Worm (Caenorhabditis elegans): ENCODE results near the gene spe-10.
"Not testable (repeated sequence)": the region's sequence is repeated elsewhere in the genome, so short reads cannot be mapped to it uniquely, and the experiment has no call there.

The spe-10 gene

DNA sequence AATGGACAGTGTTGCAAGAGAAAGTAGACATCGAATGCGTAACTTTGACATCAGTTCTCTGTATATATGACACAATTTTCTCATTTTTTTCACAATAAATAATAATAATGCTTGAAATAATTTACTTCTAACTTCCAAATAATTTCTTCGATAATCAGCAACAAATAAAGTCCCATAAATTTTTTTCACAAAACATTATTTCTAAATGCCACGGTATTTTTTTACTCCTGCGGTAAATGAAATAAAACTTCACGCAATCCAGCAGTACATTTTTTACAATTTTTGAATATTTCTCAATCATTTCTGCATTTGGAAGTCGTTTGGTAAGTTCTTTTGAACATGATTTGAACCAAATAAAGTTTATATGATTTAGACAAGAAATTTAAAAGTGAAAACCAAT lies at the start of gene spe-10:
Gene spe-10, plus strand, starts transcription at position 301 of the 400 bp plus-strand sequence.
- no peak for TF ChIP-seq C08G9.2 (tag; optimal IDR thresholded peaks at IDR 0.05)
- no peak for TF ChIP-seq che-1 (tag; optimal IDR thresholded peaks at IDR 0.05)
- TF ChIP-seq F13H6.1 (tag; optimal IDR thresholded peaks at IDR 0.05) = no peak
- no peak for TF ChIP-seq ceh-24 (tag; optimal IDR thresholded peaks at IDR 0.05)
- TF ChIP-seq odd-2 (tag; optimal IDR thresholded peaks at IDR 0.05) = no peak
- TF ChIP-seq nhr-232 (tag; optimal IDR thresholded peaks at IDR 0.05) = no peak
- TF ChIP-seq pat-9 (tag; optimal IDR thresholded peaks at IDR 0.05) = no peak
- TF ChIP-seq unc-86 (tag; optimal IDR thresholded peaks at IDR 0.05) = no peak
- TF ChIP-seq fkh-6 (tag; optimal IDR thresholded peaks at IDR 0.05) = no peak
- no peak for TF ChIP-seq lin-11 (tag; optimal IDR thresholded peaks at IDR 0.05)
- TF ChIP-seq ref-2 (tag; optimal IDR thresholded peaks at IDR 0.05) = no peak
- TF ChIP-seq sdc-2 (tag; optimal IDR thresholded peaks at IDR 0.05) = no peak

DNA sequence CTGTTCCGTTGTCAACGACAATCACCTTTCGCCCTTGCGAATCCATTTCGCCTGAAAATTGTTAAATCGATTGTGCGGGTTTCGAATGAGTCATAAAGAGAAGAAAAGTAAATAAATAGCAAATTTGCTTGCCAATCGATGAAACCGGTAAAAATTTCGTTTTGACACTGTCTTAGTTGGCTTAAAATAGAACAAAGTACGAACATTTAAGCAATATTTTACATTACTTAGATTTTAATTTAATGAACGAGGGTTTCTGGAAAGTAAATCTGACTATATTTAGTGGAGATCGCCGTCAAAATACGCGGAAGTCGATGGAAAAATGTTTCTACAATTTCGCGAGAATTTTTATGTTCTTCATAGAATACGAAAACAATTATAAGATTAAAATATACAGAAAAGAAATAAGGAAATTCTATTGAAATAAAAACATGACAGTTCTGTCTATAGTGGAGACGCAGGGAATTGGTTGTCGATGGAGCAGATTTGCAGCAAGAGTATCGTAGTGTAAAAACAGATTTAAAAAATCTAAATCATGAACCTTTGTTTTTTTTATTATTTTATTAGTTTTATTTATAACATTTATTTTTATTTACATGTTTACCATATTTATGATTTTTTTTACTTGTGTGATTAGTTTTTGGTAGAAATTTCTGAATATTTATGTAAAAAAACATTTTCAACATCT lies 45.6 kb upstream of the spe-10 start, which contains the start of gene arx-2:
Gene arx-2, minus strand, starts transcription at position 51 of the 688 bp plus-strand sequence.
- TF ChIP-seq ceh-6 (GFP tag; optimal IDR thresholded peaks at IDR 0.05) (no peak), lim-6 (tag; optimal IDR thresholded peaks at IDR 0.05) (no peak), ceh-24 (tag; optimal IDR thresholded peaks at IDR 0.05) (no peak), gmeb-2 (tag; optimal IDR thresholded peaks at IDR 0.05) (no peak)

DNA sequence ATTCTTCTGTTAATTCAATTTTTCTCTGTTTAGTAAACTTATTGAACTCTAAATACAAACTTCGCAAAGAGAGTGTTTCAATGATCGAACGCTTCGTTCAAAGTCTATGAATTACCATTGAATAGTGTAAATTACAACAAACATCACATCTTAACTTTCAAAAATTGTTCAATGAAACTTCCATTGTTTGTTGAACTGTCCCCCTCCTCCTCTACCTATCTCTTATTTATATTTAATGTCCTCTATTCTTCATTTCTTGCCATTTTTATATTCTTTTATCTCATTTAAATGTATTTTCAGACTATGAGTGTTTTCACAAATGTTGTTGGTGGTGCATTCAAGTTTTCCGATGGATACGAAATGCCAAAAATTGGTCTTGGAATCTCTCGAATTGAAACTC lies 44.9 kb upstream of the spe-10 start, which contains the start of gene K07C5.2:
Gene K07C5.2, plus strand, starts transcription at position 301 of the 400 bp plus-strand sequence.
- TF ChIP-seq che-1 (tag; optimal IDR thresholded peaks at IDR 0.05) = no peak
- no peak for TF ChIP-seq npax-4 (tag; optimal IDR thresholded peaks at IDR 0.05)
- no peak for TF ChIP-seq nhr-11 (tag; optimal IDR thresholded peaks at IDR 0.05)
- no peak for TF ChIP-seq ama-1 (optimal IDR thresholded peaks at IDR 0.05)
- no peak for TF ChIP-seq sdc-2 (tag; optimal IDR thresholded peaks at IDR 0.05)
- no peak for TF ChIP-seq ceh-14 (tag; optimal IDR thresholded peaks at IDR 0.05)
- no peak for TF ChIP-seq odd-2 (tag; optimal IDR thresholded peaks at IDR 0.05)
- no peak for TF ChIP-seq ceh-48 (tag; optimal IDR thresholded peaks at IDR 0.05)
- TF ChIP-seq ztf-16 (tag; optimal IDR thresholded peaks at IDR 0.05) = no peak
- TF ChIP-seq ceh-24 (tag; optimal IDR thresholded peaks at IDR 0.05) = no peak
- no peak for TF ChIP-seq ceh-31 (tag; optimal IDR thresholded peaks at IDR 0.05)
- no peak for TF ChIP-seq nfya-1 (tag; optimal IDR thresholded peaks at IDR 0.05)
- TF ChIP-seq ttx-3 (tag; optimal IDR thresholded peaks at IDR 0.05) = no peak

DNA sequence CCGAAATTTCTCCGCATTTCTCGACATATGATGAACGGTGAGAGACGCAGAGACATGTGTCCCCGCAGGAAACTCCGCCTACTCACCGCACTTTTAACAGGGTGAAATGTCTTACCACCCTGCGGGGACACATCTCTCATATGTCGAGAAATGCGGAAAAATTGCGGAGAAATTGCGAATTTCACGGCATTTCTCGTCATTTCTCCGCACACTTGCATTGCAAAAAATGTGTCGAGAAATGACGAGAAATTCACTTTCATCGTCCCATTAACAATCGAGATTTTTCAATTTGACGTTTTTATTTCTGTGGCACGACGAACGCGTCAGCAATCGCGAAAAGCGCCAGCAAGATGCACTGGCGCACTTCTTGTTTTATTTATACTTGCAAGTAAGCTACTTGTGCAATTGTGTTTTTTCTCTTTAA lies 42.1 kb upstream of the spe-10 start, which contains the start of gene K07C5.13:
Gene K07C5.13, plus strand, starts transcription at position 151 of the 424 bp plus-strand sequence.
- TF ChIP-seq ref-2 (tag; optimal IDR thresholded peaks at IDR 0.05) (peak; percentile 49), unc-42 (tag; optimal IDR thresholded peaks at IDR 0.05) (peak; percentile 17), ceh-31 (tag; optimal IDR thresholded peaks at IDR 0.05) (peak; percentile 56), unc-3 (GFP tag; conservative IDR thresholded peaks at IDR 0.05) (0 out of 2 replicates have a peak, but pooled peaks have one; percentile 42), tbx-2 (tag; optimal IDR thresholded peaks at IDR 0.05) (peak; percentile 25), unc-86 (tag; optimal IDR thresholded peaks at IDR 0.05) (peak; percentile 5), ceh-18 (tag; optimal IDR thresholded peaks at IDR 0.05) (peak; percentile 70), sdc-2 (tag; optimal IDR thresholded peaks at IDR 0.05) (peak; percentile 22), ceh-34 (tag; optimal IDR thresholded peaks at IDR 0.05) (peak; percentile 29)
- not testable (repeated sequence) for TF ChIP-seq unc-3 (tag; optimal IDR thresholded peaks at IDR 0.05)

DNA sequence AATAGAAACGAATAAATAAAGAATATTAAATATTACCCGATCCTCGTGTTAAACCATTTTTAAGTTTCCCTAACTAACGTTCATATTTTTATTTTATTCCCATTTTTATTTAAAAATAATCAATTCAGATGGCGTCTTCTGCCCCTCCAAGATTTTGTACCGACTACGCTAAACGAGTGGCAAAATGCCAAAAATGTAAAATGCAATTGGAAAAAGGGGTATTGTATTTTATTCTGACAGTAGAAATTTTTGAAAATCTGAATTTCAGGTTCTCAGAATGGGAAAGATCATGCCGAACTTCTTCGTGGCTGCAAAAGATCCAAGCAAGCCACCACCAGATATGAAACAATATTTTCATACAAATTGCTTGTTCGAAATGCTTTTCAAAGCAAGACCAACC lies 41.1 kb upstream of the spe-10 start, which contains the start of gene K07C5.3:
Gene K07C5.3, plus strand, starts transcription at position 129 of the 400 bp plus-strand sequence.
- no peak for TF ChIP-seq ceh-9 (tag; optimal IDR thresholded peaks at IDR 0.05)
- no peak for TF ChIP-seq fax-1 (tag; optimal IDR thresholded peaks at IDR 0.05)
- TF ChIP-seq fkh-10 (GFP tag; optimal IDR thresholded peaks at IDR 0.05) = no peak
- TF ChIP-seq nfya-1 (tag; optimal IDR thresholded peaks at IDR 0.05) = no peak
- no peak for TF ChIP-seq ets-4 (tag; optimal IDR thresholded peaks at IDR 0.05)
- TF ChIP-seq ceh-45 (GFP tag; IDR thresholded peaks at IDR 0.05) = no peak
- TF ChIP-seq hlh-8 (tag; optimal IDR thresholded peaks at IDR 0.05) = no peak
- TF ChIP-seq nhr-11 (tag; optimal IDR thresholded peaks at IDR 0.05) = no peak
- TF ChIP-seq pat-9 (tag; optimal IDR thresholded peaks at IDR 0.05) = no peak
- TF ChIP-seq ceh-34 (tag; optimal IDR thresholded peaks at IDR 0.05) = no peak
- no peak for TF ChIP-seq C38D4.7 (GFP tag; optimal IDR thresholded peaks at IDR 0.05)
- TF ChIP-seq pag-3 (tag; optimal IDR thresholded peaks at IDR 0.05; ENCODE audit: borderline replicate concordance) = no peak
- no peak for TF ChIP-seq hlh-6 (tag; optimal IDR thresholded peaks at IDR 0.05)
